Worm (Caenorhabditis elegans): ENCODE measurements around the gene exo-1.
A peak's percentile ranks its signal among the peaks of the same experiment; 100 is the strongest.

ce11 chrIII:13462965-13463783 lies 39.9 kb downstream of the exo-1 start, which contains the start of gene ant-1.1:
- TF ChIP-seq snpc-4 (tag; optimal IDR thresholded peaks at IDR 0.05) (no peak), unc-62 (GFP tag; optimal IDR thresholded peaks at IDR 0.05 in 1 of 2) (peak in 1 of 2 experiments; percentile 82), unc-62 (tag; optimal IDR thresholded peaks at IDR 0.05) (no peak), zfp-3 (GFP tag; conservative IDR thresholded peaks at IDR 0.05) (peak; percentile 91)

Data from whole organism, L4 larva.